Worm (Caenorhabditis elegans): ENCODE results near the gene hst-1.

ce11 chrIV:8723720-8724119 is 32.4 kb upstream of the hst-1 start, which contains the start of gene F21D5.9:
- TF ChIP-seq T22C8.4 (GFP tag; IDR thresholded peaks at IDR 0.05), result no peak
- TF ChIP-seq med-1 (GFP tag; optimal IDR thresholded peaks at IDR 0.05; ENCODE audit: insufficient read depth), result no peak
- TF ChIP-seq ztf-23 (GFP tag; IDR thresholded peaks at IDR 0.05), result no peak
- no peak for TF ChIP-seq klf-2 (GFP tag; conservative IDR thresholded peaks at IDR 0.05)
- no peak for TF ChIP-seq tab-1 (GFP tag; IDR thresholded peaks at IDR 0.05)
- no peak for TF ChIP-seq cog-1 (tag; optimal IDR thresholded peaks at IDR 0.05)

Data from whole organism, midembryonic.